Worm (Caenorhabditis elegans): ENCODE measurements around the gene C45B2.8.

Gene C45B2.8

ce11 chrX:6098420-6098819, 10.6 kb downstream of the C45B2.8 start:
- TF ChIP-seq pat-9 (tag; optimal IDR thresholded peaks at IDR 0.05) (no peak), elt-2 (tag; optimal IDR thresholded peaks at IDR 0.05) (peak; percentile 47), F13H6.1 (tag; optimal IDR thresholded peaks at IDR 0.05) (no peak), K02D7.2 (tag; optimal IDR thresholded peaks at IDR 0.05) (no peak), ztf-16 (tag; optimal IDR thresholded peaks at IDR 0.05) (no peak), dmd-4 (tag; optimal IDR thresholded peaks at IDR 0.05; ENCODE audit: borderline replicate concordance) (no peak), hlh-30 (tag; optimal IDR thresholded peaks at IDR 0.05; ENCODE audit: insufficient read depth) (no peak)

- TF ChIP-seq C38D4.7 (GFP tag; optimal IDR thresholded peaks at IDR 0.05): no peak
- TF ChIP-seq nhr-232 (tag; optimal IDR thresholded peaks at IDR 0.05): no peak
- TF ChIP-seq pros-1 (tag; optimal IDR thresholded peaks at IDR 0.05): no peak
These were observed 12.8 kb downstream of the C45B2.8 start for ce11 chrX:6100395-6101099.

DNA sequence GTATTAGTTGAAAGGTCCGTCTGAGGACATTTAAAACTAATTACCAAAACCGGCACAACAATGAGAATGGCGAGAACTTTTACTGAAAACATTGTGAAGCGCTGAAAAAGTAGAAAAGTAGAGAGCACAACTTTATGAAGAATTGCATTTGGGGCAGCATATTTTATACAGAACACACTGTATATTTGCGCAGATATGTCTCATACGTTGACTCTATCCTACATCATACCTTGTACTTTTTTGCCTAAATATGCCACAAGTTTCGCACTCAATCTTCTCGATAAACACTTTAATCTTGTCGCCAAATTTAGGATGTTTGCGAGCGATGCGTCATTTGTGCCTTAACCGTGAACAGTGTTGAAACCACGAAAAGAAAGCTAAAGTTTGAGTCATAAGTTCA, 15.5 kb downstream of the C45B2.8 start, which contains the start of gene C15H9.11:
C15H9.11 (minus strand) TSS at position 101 of the 400 bp plus-strand sequence.
- TF ChIP-seq nhr-11 (tag; optimal IDR thresholded peaks at IDR 0.05) (no peak), T23F11.4 (GFP tag; optimal IDR thresholded peaks at IDR 0.05) (no peak), dve-1 (tag; optimal IDR thresholded peaks at IDR 0.05) (no peak), che-1 (tag; optimal IDR thresholded peaks at IDR 0.05) (no peak), nfya-1 (tag; optimal IDR thresholded peaks at IDR 0.05) (no peak), ztf-16 (tag; optimal IDR thresholded peaks at IDR 0.05) (no peak), ceh-34 (tag; optimal IDR thresholded peaks at IDR 0.05) (no peak), F13H6.1 (tag; optimal IDR thresholded peaks at IDR 0.05) (no peak), ceh-30 (tag; optimal IDR thresholded peaks at IDR 0.05) (no peak), syd-9 (tag; optimal IDR thresholded peaks at IDR 0.05) (no peak)

- TF ChIP-seq pha-4 (tag; optimal IDR thresholded peaks at IDR 0.05) (no peak), pros-1 (tag; optimal IDR thresholded peaks at IDR 0.05) (no peak), unc-55 (GFP tag; optimal IDR thresholded peaks at IDR 0.05) (no peak), zip-5 (tag; optimal IDR thresholded peaks at IDR 0.05) (no peak), ref-2 (tag; optimal IDR thresholded peaks at IDR 0.05) (no peak), tbx-2 (tag; optimal IDR thresholded peaks at IDR 0.05) (no peak), hlh-8 (tag; optimal IDR thresholded peaks at IDR 0.05) (no peak), ceh-34 (tag; optimal IDR thresholded peaks at IDR 0.05) (no peak), K09A11.1 (tag; optimal IDR thresholded peaks at IDR 0.05; ENCODE audit: insufficient read depth) (no peak), Y22D7AL.16 (tag; optimal IDR thresholded peaks at IDR 0.05) (no peak), pha-2 (tag; optimal IDR thresholded peaks at IDR 0.05) (no peak), ceh-30 (tag; optimal IDR thresholded peaks at IDR 0.05) (no peak), ceh-24 (tag; optimal IDR thresholded peaks at IDR 0.05) (no peak), lim-6 (tag; optimal IDR thresholded peaks at IDR 0.05) (no peak)
These were observed 20.2 kb downstream of the C45B2.8 start for ce11 chrX:6107962-6108361.

DNA sequence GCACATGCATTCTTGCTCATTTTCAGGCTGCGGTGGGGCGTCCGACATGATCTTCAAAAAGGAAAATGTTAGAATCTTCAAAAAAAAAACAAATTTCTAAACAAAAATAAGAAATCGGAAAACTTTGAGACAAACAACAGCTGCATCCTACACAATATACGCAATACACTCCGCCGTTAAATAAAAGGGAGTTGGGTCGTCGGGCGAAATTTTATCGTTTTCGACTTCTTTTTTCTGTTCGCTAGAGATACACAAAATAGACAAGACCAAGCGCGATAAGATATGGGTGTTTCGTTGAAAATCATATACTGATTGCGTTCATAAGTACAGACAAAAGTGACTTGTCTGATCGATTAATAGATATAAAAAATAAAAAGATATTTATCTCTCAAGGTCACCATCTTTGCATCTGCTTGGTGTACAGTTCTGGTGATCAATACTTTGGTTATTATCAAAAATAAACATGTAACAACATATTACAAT, 21.6 kb downstream of the C45B2.8 start, which contains the start of gene kynu-1:
kynu-1 (minus strand) TSS at position 51 of the 483 bp plus-strand sequence.
- peak; percentile 48 for TF ChIP-seq elt-2 (tag; optimal IDR thresholded peaks at IDR 0.05)
- no peak for TF ChIP-seq sox-4 (tag; optimal IDR thresholded peaks at IDR 0.05)

- TF ChIP-seq unc-3 (GFP tag; conservative IDR thresholded peaks at IDR 0.05): no peak
- TF ChIP-seq unc-3 (tag; optimal IDR thresholded peaks at IDR 0.05): no peak
- TF ChIP-seq elt-2 (tag; optimal IDR thresholded peaks at IDR 0.05): peak; percentile 4
- TF ChIP-seq K02D7.2 (tag; optimal IDR thresholded peaks at IDR 0.05): no peak
- TF ChIP-seq sox-4 (tag; optimal IDR thresholded peaks at IDR 0.05): no peak
These were observed 25.0 kb downstream of the C45B2.8 start, which contains the start of gene prx-3 for ce11 chrX:6112817-6113216. Gene prx-3, minus strand, starts transcription at chrX:6112917.

All from whole organism, late embryonic.